Worm (Caenorhabditis elegans): ENCODE measurements around the gene sec-10.
A peak's percentile ranks its signal among the peaks of the same experiment; 100 is the strongest.

sec-10 gene

DNA sequence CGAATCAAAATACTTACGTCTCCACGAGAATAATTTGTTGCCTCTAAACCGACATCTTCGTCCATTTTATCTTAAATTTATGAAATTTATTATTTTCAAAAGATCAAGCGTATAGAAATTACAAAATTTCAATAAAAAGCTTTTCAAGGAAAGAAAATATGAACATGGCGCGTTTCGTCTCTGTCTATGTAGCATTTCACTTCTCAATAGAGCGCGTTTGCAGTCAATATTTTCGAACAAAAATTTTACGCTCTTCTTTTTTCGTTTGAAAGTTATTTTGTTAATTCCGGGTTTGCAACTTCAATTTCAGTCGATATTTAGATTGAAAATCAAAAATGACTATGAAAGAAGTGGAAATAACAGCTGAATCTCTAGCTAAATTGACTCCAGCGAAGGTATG, 8.1 kb downstream of the sec-10 start, which contains the start of the genes hcf-1 and swd-2.2 (continued):
- TF ChIP-seq snpc-1.1 (tag; optimal IDR thresholded peaks at IDR 0.05; ENCODE audit: insufficient read depth) (no peak), F57A8.1 (GFP tag; optimal IDR thresholded peaks at IDR 0.05) (no peak), snpc-1.3 (tag; optimal IDR thresholded peaks at IDR 0.05; ENCODE audit: insufficient read depth) (peak; percentile 18), rec-8 (tag; optimal IDR thresholded peaks at IDR 0.05) (no peak), ztf-28 (GFP tag; IDR thresholded peaks at IDR 0.05) (no peak), Y53F4B.3 (GFP tag; IDR thresholded peaks at IDR 0.05) (no peak), dpl-1 (GFP tag; optimal IDR thresholded peaks at IDR 0.05) (peak; percentile 23), dox-1 (GFP tag; IDR thresholded peaks at IDR 0.05) (no peak), ets-4 (GFP tag; optimal IDR thresholded peaks at IDR 0.05) (no peak), hmg-20 (GFP tag; IDR thresholded peaks at IDR 0.05) (no peak)

ce11 chrIV:7770162-7770561, 12.1 kb downstream of the sec-10 start, which contains the start of gene rdl-1:
Gene rdl-1 (minus strand): TSS chrIV:7770262.
- TF ChIP-seq zim-3 (tag; optimal IDR thresholded peaks at IDR 0.05): no peak
- TF ChIP-seq lsl-1 (GFP tag; optimal IDR thresholded peaks at IDR 0.05): peak; percentile 38

ce11 chrIV:7764319-7764718, 18.0 kb downstream of the sec-10 start:
- TF ChIP-seq cebp-1 (GFP tag; IDR thresholded peaks at IDR 0.05) (no peak), cebp-1 (tag; optimal IDR thresholded peaks at IDR 0.05) (no peak), snpc-4 (GFP tag; optimal IDR thresholded peaks at IDR 0.05) (no peak), snpc-4 (tag; optimal IDR thresholded peaks at IDR 0.05) (peak in 2 of 4 experiments; percentile 24 to 25), ztf-22 (GFP tag; optimal IDR thresholded peaks at IDR 0.05) (no peak), lsl-1 (GFP tag; optimal IDR thresholded peaks at IDR 0.05) (peak; percentile 93), lin-54 (GFP tag; optimal IDR thresholded peaks at IDR 0.05) (peak; percentile 63), D2030.7 (GFP tag; IDR thresholded peaks at IDR 0.05) (0 out of 2 replicates have a peak, but pooled peaks have one; percentile 17), ztf-6 (GFP tag; IDR thresholded peaks at IDR 0.05) (no peak), madf-8 (GFP tag; conservative IDR thresholded peaks at IDR 0.05) (peak; percentile 58), madf-6 (GFP tag; IDR thresholded peaks at IDR 0.05) (peak; percentile 92), xnd-1 (tag; optimal IDR thresholded peaks at IDR 0.05) (peak; percentile 91), F33H1.4 (GFP tag; IDR thresholded peaks at IDR 0.05) (peak; percentile 93), snpc-3.4 (tag; optimal IDR thresholded peaks at IDR 0.05) (peak; percentile 3), snpc-1.3 (tag; optimal IDR thresholded peaks at IDR 0.05; ENCODE audit: insufficient read depth) (peak; percentile 28), mel-28 (tag; optimal IDR thresholded peaks at IDR 0.05; ENCODE audit: borderline replicate concordance) (no peak), F49E8.2 (tag; optimal IDR thresholded peaks at IDR 0.05; ENCODE audit: insufficient read depth) (peak; percentile 39)

- TF ChIP-seq T26A5.8 (tag; optimal IDR thresholded peaks at IDR 0.05) (no peak), F23B12.7 (tag; optimal IDR thresholded peaks at IDR 0.05; ENCODE audit: insufficient read depth) (no peak), tbp1 (GFP tag; optimal IDR thresholded peaks at IDR 0.05) (no peak), ztf-28 (GFP tag; IDR thresholded peaks at IDR 0.05) (no peak), akir-1 (GFP tag; optimal IDR thresholded peaks at IDR 0.05) (no peak), chd-7 (tag; optimal IDR thresholded peaks at IDR 0.05) (no peak), lin-40 (tag; optimal IDR thresholded peaks at IDR 0.05) (no peak), hmg-1.2 (GFP tag; IDR thresholded peaks at IDR 0.05) (no peak), ceh-79 (tag; optimal IDR thresholded peaks at IDR 0.05) (no peak), bed-2 (GFP tag; IDR thresholded peaks at IDR 0.05) (no peak), B0336.3 (GFP tag; IDR thresholded peaks at IDR 0.05) (no peak), C06A6.2 (GFP tag; conservative IDR thresholded peaks at IDR 0.05) (no peak), pha-4 (tag; optimal IDR thresholded peaks at IDR 0.05) (no peak), ama-1 (optimal IDR thresholded peaks at IDR 0.05) (no peak), ama-1 (GFP tag; optimal IDR thresholded peaks at IDR 0.05) (no peak), nfya-2 (GFP tag; IDR thresholded peaks at IDR 0.05) (no peak), madf-10 (tag; optimal IDR thresholded peaks at IDR 0.05) (no peak), Y53G8AR.9 (GFP tag; conservative IDR thresholded peaks at IDR 0.05) (no peak)
Observed at ce11 chrIV:7763748-7764147, 18.6 kb downstream of the sec-10 start, which contains the start of the genes C46A5.6 and C46A5.1. Gene C46A5.6 (minus strand): TSS chrIV:7763848. Gene C46A5.1 (plus strand): TSS chrIV:7763931.

All from whole organism, young adult.